Worm (Caenorhabditis elegans) whole organism, L3 larva: ENCODE data around the gene R06F6.12.

Experiments used
- R02D3.7 ChIP-seq: fragments of 150-350 bp; optimal IDR thresholded peaks from 2 replicates; lab custom pipeline; 2014; ENCODE audit warnings: missing biosample characterization, missing genetic modification characterization
- ama-1 ChIP-seq: fragments of 150-350 bp; optimal IDR thresholded peaks from 2 replicates; lab custom pipeline; 2018
- ceh-82 ChIP-seq: fragments of 150-350 bp; optimal IDR thresholded peaks from 2 replicates; lab custom pipeline; 2014; ENCODE audit warnings: missing biosample characterization, missing genetic modification characterization
- mdl-1 ChIP-seq: fragments of 150-350 bp; optimal IDR thresholded peaks from 2 replicates; lab custom pipeline; 2014; ENCODE audit warnings: missing biosample characterization, missing genetic modification characterization
- nfya-1 ChIP-seq: sonication (generic microtip); optimal IDR thresholded peaks from 2 replicates; lab custom pipeline; 2017; ENCODE audit warnings: missing genetic modification characterization, mild to moderate bottlenecking, missing compliant biosample characterization, antibody characterized with exemption, moderate library complexity; ENCODE audit not compliant: insufficient read depth
- nhr-11 ChIP-seq: fragments of 150-350 bp; optimal IDR thresholded peaks from 2 replicates; lab custom pipeline; 2014; ENCODE audit warnings: missing biosample characterization, missing genetic modification characterization
- nhr-76 ChIP-seq: fragments of 150-350 bp; sonication (generic microtip); optimal IDR thresholded peaks from 5 replicates; lab custom pipeline; 2014; ENCODE audit warnings: missing biosample characterization, missing genetic modification characterization
- nhr-77 ChIP-seq: fragments of 150-350 bp; optimal IDR thresholded peaks from 2 replicates; lab custom pipeline; 2014; ENCODE audit warnings: missing biosample characterization, missing genetic modification characterization
- snpc-4 ChIP-seq: fragments of 150-350 bp; optimal IDR thresholded peaks from 2 replicates; lab custom pipeline; 2014; ENCODE audit warnings: missing biosample characterization, missing genetic modification characterization
- unc-39 ChIP-seq: sonication (generic microtip); optimal IDR thresholded peaks from 4 replicates; lab custom pipeline; 2017; ENCODE audit warnings: missing biosample characterization, missing genetic modification characterization
- ztf-11 ChIP-seq: fragments of 150-350 bp; optimal IDR thresholded peaks from 2 replicates; lab custom pipeline; 2014; ENCODE audit warnings: missing biosample characterization, missing genetic modification characterization
- ztf-4 ChIP-seq: fragments of 150-350 bp; optimal IDR thresholded peaks from 2 replicates; lab custom pipeline; 2014; ENCODE audit warnings: missing biosample characterization, missing genetic modification characterization

ce11 chrII:10872541-10872940 is 48.7 kb upstream of the R06F6.12 start, which contains the start of the genes cyn-4 and copz-1:
- no peak for TF ChIP-seq ama-1 (lab: Kevin White, UChicago)
- TF ChIP-seq ztf-11 (tag; lab: Kevin White, UChicago): no peak
- peak; percentile 87 for TF ChIP-seq snpc-4 (tag; lab: Kevin White, UChicago)
- no peak for TF ChIP-seq mdl-1
- TF ChIP-seq nhr-11 (tag; lab: Kevin White, UChicago): no peak
- no peak for TF ChIP-seq unc-39 (tag; lab: Kevin White, UChicago)
- TF ChIP-seq R02D3.7 (tag; lab: Kevin White, UChicago): peak; percentile 98
- peak; percentile 63 for TF ChIP-seq ceh-82 (tag; lab: Kevin White, UChicago)
- TF ChIP-seq nhr-77 (tag; lab: Kevin White, UChicago): no peak
- no peak for TF ChIP-seq nhr-76 (tag; lab: Kevin White, UChicago)
- TF ChIP-seq nfya-1: peak; percentile 90
- TF ChIP-seq ztf-4 (tag; lab: Kevin White, UChicago): no peak
